Fruit fly (Drosophila melanogaster) whole organism, embryonic: ENCODE results near the gene CG6923.

Experiments
- CG10462 ChIP-seq: fragments of 200-800 bp; sonication (Bioruptor generic); optimal IDR thresholded peaks from 2 replicates; lab custom pipeline; 2016; ENCODE audit warnings: missing biosample characterization, missing genetic modification characterization
- CG10654 ChIP-seq: fragments of 200-800 bp; sonication (Bioruptor generic); optimal IDR thresholded peaks from 2 replicates; lab custom pipeline; 2016; ENCODE audit warnings: missing biosample characterization, missing genetic modification characterization
- CG11085 ChIP-seq: fragments of 200-800 bp; sonication (Bioruptor generic); IDR thresholded peaks from 2 replicates; pipeline ENCODE4 v1.3.6; 2022; ENCODE audit warnings: missing biosample characterization, missing genetic modification characterization
- CG11696 ChIP-seq: fragments of 200-800 bp; sonication (Bioruptor generic); IDR thresholded peaks from 2 replicates; pipeline ENCODE4 v1.3.6; 2022; ENCODE audit warnings: missing biosample characterization, missing genetic modification characterization
- CG12391 ChIP-seq: fragments of 200-800 bp; sonication (Bioruptor generic); optimal IDR thresholded peaks from 3 replicates; lab custom pipeline; 2018; ENCODE audit warnings: missing biosample characterization, mild to moderate bottlenecking, missing genetic modification characterization, moderate library complexity
- CG14441 ChIP-seq: fragments of 200-800 bp; sonication (Bioruptor generic); IDR thresholded peaks from 2 replicates; pipeline ENCODE4 v1.3.6; 2022; ENCODE audit warnings: missing biosample characterization, missing genetic modification characterization
- CG15269 ChIP-seq: fragments of 200-800 bp; sonication (Bioruptor generic); optimal IDR thresholded peaks from 2 replicates; lab custom pipeline; 2018; ENCODE audit warnings: missing biosample characterization, mild to moderate bottlenecking, missing genetic modification characterization, moderate library complexity
- CG17829 ChIP-seq: fragments of 200-800 bp; optimal IDR thresholded peaks from 2 replicates; lab custom pipeline; 2019; ENCODE audit warnings: missing biosample characterization, mild to moderate bottlenecking, missing genetic modification characterization, moderate library complexity
- CG18262 ChIP-seq: fragments of 200-800 bp; optimal IDR thresholded peaks from 3 replicates; lab custom pipeline; 2019; ENCODE audit warnings: missing biosample characterization, mild to moderate bottlenecking, missing genetic modification characterization, moderate library complexity
- CG18619 ChIP-seq: fragments of 200-800 bp; sonication (Bioruptor generic); optimal IDR thresholded peaks from 3 replicates; lab custom pipeline; 2017; ENCODE audit warnings: missing biosample characterization, mild to moderate bottlenecking, missing genetic modification characterization
- CG2116 ChIP-seq: fragments of 200-800 bp; sonication (Bioruptor generic); optimal IDR thresholded peaks from 3 replicates; lab custom pipeline; 2018; ENCODE audit warnings: missing biosample characterization, mild to moderate bottlenecking, missing genetic modification characterization
- CG2678 ChIP-seq: fragments of 200-800 bp; sonication (Bioruptor generic); optimal IDR thresholded peaks from 3 replicates; lab custom pipeline; 2019; ENCODE audit warnings: missing biosample characterization, mild to moderate bottlenecking, missing genetic modification characterization, moderate library complexity
- CG4730 ChIP-seq: fragments of 200-800 bp; sonication (Bioruptor generic); IDR thresholded peaks from 2 replicates; pipeline ENCODE4 v1.3.6; 2022; ENCODE audit warnings: missing biosample characterization, missing genetic modification characterization
- CG6654 ChIP-seq: fragments of 200-800 bp; sonication (Bioruptor generic); optimal IDR thresholded peaks from 2 replicates; lab custom pipeline; 2017; ENCODE audit warnings: missing biosample characterization, mild to moderate bottlenecking, missing genetic modification characterization
- CG7271 ChIP-seq: fragments of 200-800 bp; sonication (Bioruptor generic); optimal IDR thresholded peaks from 2 replicates; lab custom pipeline; 2018; ENCODE audit warnings: missing biosample characterization, mild to moderate bottlenecking, missing genetic modification characterization, moderate library complexity
- CG7372 ChIP-seq: fragments of 200-800 bp; sonication (Bioruptor generic); IDR thresholded peaks from 2 replicates; pipeline ENCODE4 v1.3.6; 2022; ENCODE audit warnings: missing biosample characterization, missing genetic modification characterization
- Chrac-16 ChIP-seq: fragments of 200-800 bp; sonication (Bioruptor generic); optimal IDR thresholded peaks from 3 replicates; lab custom pipeline; 2016; ENCODE audit warnings: missing biosample characterization, missing genetic modification characterization
- Lim3 ChIP-seq: fragments of 200-800 bp; sonication (Bioruptor generic); IDR thresholded peaks from 2 replicates; pipeline ENCODE4 v1.3.6; 2022; ENCODE audit warnings: missing biosample characterization, missing genetic modification characterization
- Ptx1 ChIP-seq: fragments of 200-800 bp; sonication (Bioruptor generic); IDR thresholded peaks from 2 replicates; pipeline ENCODE4 v1.3.6; 2022; ENCODE audit warnings: missing biosample characterization, missing genetic modification characterization
- Scr ChIP-seq: fragments of 200-800 bp; sonication (Bioruptor generic); IDR thresholded peaks from 2 replicates; pipeline ENCODE4 v1.3.6; 2022; ENCODE audit warnings: missing biosample characterization, missing genetic modification characterization; ENCODE audit not compliant: partially characterized antibody
- Sry-δ ChIP-seq: fragments of 200-800 bp; sonication (Bioruptor generic); optimal IDR thresholded peaks from 2 replicates; lab custom pipeline; 2016; ENCODE audit warnings: missing biosample characterization, missing genetic modification characterization
- Xbp1 ChIP-seq: fragments of 200-800 bp; sonication (Bioruptor generic); optimal IDR thresholded peaks from 3 replicates; lab custom pipeline; 2016; ENCODE audit warnings: missing biosample characterization, mild to moderate bottlenecking, missing genetic modification characterization
- btn ChIP-seq: fragments of 200-800 bp; sonication (Bioruptor generic); optimal IDR thresholded peaks from 2 replicates; lab custom pipeline; 2016; ENCODE audit warnings: missing biosample characterization, missing genetic modification characterization
- cas ChIP-seq: fragments of 200-800 bp; sonication (Bioruptor generic); IDR thresholded peaks from 2 replicates; pipeline ENCODE4 v1.3.6; 2022; ENCODE audit warnings: missing biosample characterization, missing genetic modification characterization
- chif ChIP-seq, 2 experiments: fragments of 200-800 bp; sonication (Bioruptor generic); optimal IDR thresholded peaks; 3 replicates each; lab custom pipeline; 2016; ENCODE audit warnings: missing biosample characterization in 2 of 2, missing genetic modification characterization in 2 of 2
- crc ChIP-seq: fragments of 200-800 bp; sonication (Bioruptor generic); optimal IDR thresholded peaks from 2 replicates; lab custom pipeline; 2016; ENCODE audit warnings: missing biosample characterization, missing genetic modification characterization
- croc ChIP-seq: fragments of 200-800 bp; sonication (Bioruptor generic); conservative IDR thresholded peaks from 3 replicates; pipeline ENCODE4 v1.3.6; 2022; ENCODE audit warnings: missing biosample characterization, missing genetic modification characterization
- dpn ChIP-seq, 2 experiments: fragments of 200-800 bp; sonication (Bioruptor generic); optimal IDR thresholded peaks; 3 replicates each; lab custom pipeline; 2016; ENCODE audit warnings: missing biosample characterization in 2 of 2, missing genetic modification characterization in 2 of 2
- ems ChIP-seq: fragments of 200-800 bp; sonication (Bioruptor generic); optimal IDR thresholded peaks from 3 replicates; lab custom pipeline; 2016; ENCODE audit warnings: missing biosample characterization, missing genetic modification characterization
- eyg ChIP-seq: fragments of 200-800 bp; sonication (Bioruptor generic); optimal IDR thresholded peaks from 3 replicates; lab custom pipeline; 2016; ENCODE audit warnings: missing biosample characterization, missing genetic modification characterization
- fd64A ChIP-seq: fragments of 200-800 bp; sonication (Bioruptor generic); optimal IDR thresholded peaks from 3 replicates; lab custom pipeline; 2018; ENCODE audit warnings: missing biosample characterization, mild to moderate bottlenecking, missing genetic modification characterization
- gt ChIP-seq: fragments of 200-800 bp; sonication (Bioruptor generic); IDR thresholded peaks from 2 replicates; pipeline ENCODE4 v1.3.6; 2022; ENCODE audit warnings: missing biosample characterization, missing genetic modification characterization
- h ChIP-seq: fragments of >200 bp; optimal IDR thresholded peaks from 2 replicates; lab custom pipeline; 2017
- inv ChIP-seq: fragments of 200-800 bp; sonication (Bioruptor generic); IDR thresholded peaks from 2 replicates; pipeline ENCODE4 v1.3.6; 2022; ENCODE audit warnings: missing biosample characterization, missing genetic modification characterization; ENCODE audit not compliant: partially characterized antibody
- jing ChIP-seq: fragments of 200-800 bp; sonication (Bioruptor generic); optimal IDR thresholded peaks from 2 replicates; lab custom pipeline; 2018; ENCODE audit warnings: missing biosample characterization, mild to moderate bottlenecking, missing genetic modification characterization
- jumu ChIP-seq: fragments of 200-800 bp; sonication (Bioruptor generic); optimal IDR thresholded peaks from 3 replicates; lab custom pipeline; 2016; ENCODE audit warnings: missing biosample characterization, missing genetic modification characterization
- knrl ChIP-seq: fragments of 200-800 bp; sonication (Bioruptor generic); IDR thresholded peaks from 3 replicates; pipeline ENCODE4 v1.3.6; 2022; ENCODE audit warnings: missing biosample characterization, missing genetic modification characterization; ENCODE audit not compliant: partially characterized antibody
- nerfin-1 ChIP-seq: fragments of 200-800 bp; sonication (Bioruptor generic); optimal IDR thresholded peaks from 3 replicates; lab custom pipeline; 2019; ENCODE audit warnings: missing biosample characterization, mild to moderate bottlenecking, missing genetic modification characterization, moderate library complexity
- org-1 ChIP-seq: fragments of 200-800 bp; sonication (Bioruptor generic); optimal IDR thresholded peaks from 2 replicates; lab custom pipeline; 2017; ENCODE audit warnings: missing biosample characterization, missing genetic modification characterization
- pho ChIP-seq: fragments of 200-800 bp; sonication (Bioruptor generic); optimal IDR thresholded peaks from 2 replicates; lab custom pipeline; 2016; ENCODE audit warnings: missing biosample characterization, missing genetic modification characterization
- phol ChIP-seq: fragments of 200-800 bp; sonication (Bioruptor generic); optimal IDR thresholded peaks from 3 replicates; lab custom pipeline; 2018; ENCODE audit warnings: missing biosample characterization, mild to moderate bottlenecking, missing genetic modification characterization, moderate library complexity
- pzg ChIP-seq: fragments of 200-800 bp; sonication (Bioruptor generic); optimal IDR thresholded peaks from 3 replicates; lab custom pipeline; 2018; ENCODE audit warnings: missing biosample characterization, mild to moderate bottlenecking, missing genetic modification characterization, moderate library complexity
- repo ChIP-seq: fragments of 200-800 bp; sonication (Bioruptor generic); optimal IDR thresholded peaks from 2 replicates; lab custom pipeline; 2016; ENCODE audit warnings: missing biosample characterization, missing genetic modification characterization
- ro ChIP-seq: fragments of 200-800 bp; sonication (Bioruptor generic); IDR thresholded peaks from 2 replicates; pipeline ENCODE4 v1.3.6; 2022; ENCODE audit warnings: missing biosample characterization, missing genetic modification characterization
- sna ChIP-seq: fragments of 200-800 bp; sonication (Bioruptor generic); IDR thresholded peaks from 2 replicates; pipeline ENCODE4 v1.3.6; 2022; ENCODE audit warnings: missing biosample characterization, missing genetic modification characterization; ENCODE audit not compliant: partially characterized antibody
- twi ChIP-seq: fragments of 200-800 bp; optimal IDR thresholded peaks from 2 replicates; lab custom pipeline; 2019; ENCODE audit warnings: missing biosample characterization, mild to moderate bottlenecking, missing genetic modification characterization, moderate library complexity
- unpg ChIP-seq: fragments of 200-800 bp; sonication (Bioruptor generic); optimal IDR thresholded peaks from 3 replicates; lab custom pipeline; 2018; ENCODE audit warnings: missing biosample characterization, mild to moderate bottlenecking, missing genetic modification characterization, moderate library complexity
- vnd ChIP-seq: fragments of 200-800 bp; sonication (Bioruptor generic); IDR thresholded peaks from 3 replicates; pipeline ENCODE4 v1.3.6; 2022; ENCODE audit warnings: missing biosample characterization, missing genetic modification characterization; ENCODE audit not compliant: partially characterized antibody
- yki ChIP-seq: fragments of >200 bp; optimal IDR thresholded peaks from 3 replicates; lab custom pipeline; 2018
- zen ChIP-seq: fragments of 200-800 bp; sonication (Bioruptor generic); optimal IDR thresholded peaks from 3 replicates; lab custom pipeline; 2018; ENCODE audit warnings: missing biosample characterization, mild to moderate bottlenecking, missing genetic modification characterization, moderate library complexity
- zfh1 ChIP-seq: fragments of 200-800 bp; sonication (Bioruptor generic); IDR thresholded peaks from 3 replicates; pipeline ENCODE4 v1.3.6; 2022; ENCODE audit warnings: missing biosample characterization, missing genetic modification characterization

Gene CG6923

dm6 chr3R:11760669-11761387 lies 11.0 kb upstream of the CG6923 start (continued):
- peak; percentile 99 for TF ChIP-seq phol
- peak; percentile 100 for TF ChIP-seq pho
- no peak for TF ChIP-seq CG11696 (GFP tag; lab: Robert Waterston, UW)
- TF ChIP-seq CG7372 = no peak
- peak; percentile 100 for TF ChIP-seq crc (GFP tag; lab: Kevin White, UChicago)
- peak; percentile 100 for TF ChIP-seq chif (GFP tag; optimal IDR thresholded peaks at IDR 0.05; lab: Kevin White, UChicago)
- TF ChIP-seq ems (GFP tag; lab: Kevin White, UChicago) = peak; percentile 100
- TF ChIP-seq zfh1 (GFP tag; lab: Robert Waterston, UW) = no peak
- TF ChIP-seq vnd (GFP tag; lab: Robert Waterston, UW) = no peak
- TF ChIP-seq CG18619 (GFP tag; lab: Kevin White, UChicago) = peak; percentile 100
- peak; percentile 100 for TF ChIP-seq btn
- peak; percentile 100 for TF ChIP-seq croc
- TF ChIP-seq Sry-δ (GFP tag; lab: Kevin White, UChicago) = peak; percentile 90
- no peak for TF ChIP-seq Ptx1 (GFP tag; lab: Robert Waterston, UW)
- TF ChIP-seq knrl = no peak
- TF ChIP-seq Scr (GFP tag; lab: Robert Waterston, UW) = no peak
- peak; percentile 100 for TF ChIP-seq Chrac-16 (GFP tag; lab: Kevin White, UChicago)
- no peak for TF ChIP-seq CG11085
- no peak for TF ChIP-seq gt (GFP tag; lab: Robert Waterston, UW)
- peak; percentile 100 for TF ChIP-seq CG12391
- peak; percentile 100 for TF ChIP-seq CG10462 (GFP tag; lab: Kevin White, UChicago)
- peak; percentile 99 for TF ChIP-seq nerfin-1 (tag; lab: Kevin White, UChicago)
- TF ChIP-seq CG17829 (tag; lab: Kevin White, UChicago) = peak; percentile 100
- peak; percentile 100 for TF ChIP-seq CG15269 (tag; lab: Kevin White, UChicago)
- no peak for TF ChIP-seq h
- no peak for TF ChIP-seq Lim3 (GFP tag; lab: Robert Waterston, UW)
- peak; percentile 100 for TF ChIP-seq jumu (GFP tag; lab: Kevin White, UChicago)
- peak; percentile 96 for TF ChIP-seq CG6654
- no peak for TF ChIP-seq ro
- peak; percentile 100 for TF ChIP-seq repo (GFP tag; lab: Kevin White, UChicago)
- peak; percentile 99 for TF ChIP-seq CG7271
- TF ChIP-seq twi (tag; lab: Kevin White, UChicago) = peak; percentile 99
- TF ChIP-seq CG4730 = no peak
- TF ChIP-seq CG2116 (GFP tag; lab: Kevin White, UChicago) = peak; percentile 93
- TF ChIP-seq fd64A = peak; percentile 99
- TF ChIP-seq zen = peak; percentile 100
- peak; percentile 100 for TF ChIP-seq Xbp1 (GFP tag; lab: Kevin White, UChicago)
- no peak for TF ChIP-seq inv (GFP tag; lab: Robert Waterston, UW)
- TF ChIP-seq org-1 = peak; percentile 100
- TF ChIP-seq dpn (GFP tag; optimal IDR thresholded peaks at IDR 0.05; lab: Kevin White, UChicago) = peak; percentile 100
- TF ChIP-seq eyg = peak; percentile 100
- no peak for TF ChIP-seq CG14441 (GFP tag; lab: Robert Waterston, UW)
- TF ChIP-seq yki = peak; percentile 69
- peak; percentile 100 for TF ChIP-seq jing (GFP tag; lab: Kevin White, UChicago)
- TF ChIP-seq sna (GFP tag; lab: Robert Waterston, UW) = no peak
- peak; percentile 62 for TF ChIP-seq pzg (GFP tag; lab: Kevin White, UChicago)
- peak; percentile 100 for TF ChIP-seq CG18262 (tag; lab: Kevin White, UChicago)
- TF ChIP-seq cas (GFP tag; lab: Robert Waterston, UW) = no peak
- peak; percentile 100 for TF ChIP-seq CG2678 (tag; lab: Kevin White, UChicago)
- peak; percentile 100 for TF ChIP-seq unpg (GFP tag; lab: Kevin White, UChicago)
- TF ChIP-seq CG10654 (GFP tag; lab: Kevin White, UChicago) = peak; percentile 100
